1 fruit fly cellular context compared by ENCODE assay signal in the genomic region with DNA sequence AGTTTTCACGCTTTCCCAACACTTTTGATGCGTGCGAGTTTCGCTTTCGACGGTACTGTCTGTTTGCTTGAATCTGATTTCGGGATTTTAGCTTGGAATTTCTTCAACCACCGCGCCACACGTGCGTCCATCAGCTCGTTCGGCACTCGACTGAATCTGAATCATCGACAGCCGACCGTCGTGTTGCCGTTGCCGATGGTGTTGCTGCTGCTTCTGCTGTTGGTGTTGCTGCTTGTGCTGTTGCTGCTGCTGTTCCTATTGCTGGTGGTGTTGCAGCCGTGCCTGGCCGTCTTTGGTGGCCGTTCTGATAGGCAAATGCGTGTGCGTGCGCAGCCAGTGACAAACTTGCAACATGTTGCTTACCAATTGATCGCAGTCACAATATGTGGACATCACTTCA.
TF ChIP-seq lines count a peak whose summit lies in the region.

Gene Wnt4, minus strand, starts transcription at position 155 of the 400 bp plus-strand sequence.

TF ChIP-seq in whole organism, embryonic, 481 proteins besides CTCF, POLR2A, EP300 and RAD21 (continued from another document):
- TF ChIP-seq D (optimal IDR thresholded peaks at IDR 0.05; lab: Kevin White, UChicago) (no peak), D (GFP tag; optimal IDR thresholded peaks at IDR 0.05; lab: Kevin White, UChicago) (no peak), CG11085 (GFP tag; IDR thresholded peaks at IDR 0.05; lab: Robert Waterston, UW) (no peak), Fer1 (GFP tag; optimal IDR thresholded peaks at IDR 0.05; lab: Kevin White, UChicago) (no peak), Xbp1 (GFP tag; optimal IDR thresholded peaks at IDR 0.05; lab: Kevin White, UChicago) (no peak), dpn (GFP tag; optimal IDR thresholded peaks at IDR 0.05; lab: Kevin White, UChicago) (no peak), Optix (GFP tag; IDR thresholded peaks at IDR 0.05; lab: Robert Waterston, UW) (no peak), cas (GFP tag; IDR thresholded peaks at IDR 0.05; lab: Robert Waterston, UW) (no peak), Mad (GFP tag; optimal IDR thresholded peaks at IDR 0.05; lab: Kevin White, UChicago) (no peak), sim (GFP tag; IDR thresholded peaks at IDR 0.05; lab: Robert Waterston, UW) (0 out of 2 replicates have a peak, but pooled peaks have one; percentile 35), ranshi (GFP tag; IDR thresholded peaks at IDR 0.05; lab: Robert Waterston, UW) (no peak), CG14050 (GFP tag; IDR thresholded peaks at IDR 0.05; lab: Robert Waterston, UW) (no peak), Doc2 (GFP tag; IDR thresholded peaks at IDR 0.05; lab: Robert Waterston, UW) (no peak), sna (GFP tag; IDR thresholded peaks at IDR 0.05; lab: Robert Waterston, UW; ENCODE audit: partially characterized antibody) (0 out of 2 replicates have a peak, but pooled peaks have one; percentile 27), CG4282 (GFP tag; optimal IDR thresholded peaks at IDR 0.05; lab: Kevin White, UChicago) (no peak), CG1603 (tag; optimal IDR thresholded peaks at IDR 0.05; lab: Kevin White, UChicago) (no peak), CG31441 (GFP tag; IDR thresholded peaks at IDR 0.05; lab: Robert Waterston, UW) (no peak), wor (GFP tag; IDR thresholded peaks at IDR 0.05; lab: Robert Waterston, UW) (no peak), CG11247 (GFP tag; IDR thresholded peaks at IDR 0.05; lab: Robert Waterston, UW) (no peak), ci (GFP tag; IDR thresholded peaks at IDR 0.05; lab: Robert Waterston, UW) (peak; percentile 79), Nf-YC (tag; optimal IDR thresholded peaks at IDR 0.05; lab: Kevin White, UChicago) (peak; percentile 66), BtbVII (GFP tag; optimal IDR thresholded peaks at IDR 0.05; lab: Kevin White, UChicago) (no peak), CG2120 (GFP tag; optimal IDR thresholded peaks at IDR 0.05; lab: Kevin White, UChicago) (no peak), fru (optimal IDR thresholded peaks at IDR 0.05; lab: Kevin White, UChicago) (no peak), CG14860 (GFP tag; IDR thresholded peaks at IDR 0.05; lab: Robert Waterston, UW; ENCODE audit: partially characterized antibody) (0 out of 3 replicates have a peak, but pooled peaks have one; percentile 5), sr (GFP tag; IDR thresholded peaks at IDR 0.05; lab: Robert Waterston, UW) (peak; percentile 27; the same call in 1 of the 3 replicates), zen2 (GFP tag; IDR thresholded peaks at IDR 0.05; lab: Robert Waterston, UW; ENCODE audit: partially characterized antibody) (peak; percentile 67; the same call in 2 of the 3 replicates), HLH3B (GFP tag; IDR thresholded peaks at IDR 0.05; lab: Robert Waterston, UW) (no peak), Chrac-16 (GFP tag; optimal IDR thresholded peaks at IDR 0.05; lab: Kevin White, UChicago) (no peak), Sry-β (GFP tag; optimal IDR thresholded peaks at IDR 0.05; lab: Kevin White, UChicago) (no peak), CG42726 (GFP tag; IDR thresholded peaks at IDR 0.05; lab: Robert Waterston, UW; ENCODE audit: partially characterized antibody) (0 out of 2 replicates have a peak, but pooled peaks have one; percentile 37), CG12942 (GFP tag; optimal IDR thresholded peaks at IDR 0.05; lab: Kevin White, UChicago) (no peak), ara (GFP tag; IDR thresholded peaks at IDR 0.05; lab: Robert Waterston, UW) (no peak), cg (GFP tag; optimal IDR thresholded peaks at IDR 0.05; lab: Kevin White, UChicago) (no peak), fu2 (GFP tag; optimal IDR thresholded peaks at IDR 0.05; lab: Kevin White, UChicago) (no peak), br (optimal IDR thresholded peaks at IDR 0.05; lab: Kevin White, UChicago) (no peak), corto (GFP tag; optimal IDR thresholded peaks at IDR 0.05; lab: Kevin White, UChicago) (no peak), CG4404 (GFP tag; IDR thresholded peaks at IDR 0.05; lab: Robert Waterston, UW) (no peak), usp (GFP tag; optimal IDR thresholded peaks at IDR 0.05; lab: Kevin White, UChicago) (no peak), H2.0 (GFP tag; IDR thresholded peaks at IDR 0.05; lab: Robert Waterston, UW) (no peak), CG17385 (GFP tag; optimal IDR thresholded peaks at IDR 0.05; lab: Kevin White, UChicago) (no peak), CG11456 (GFP tag; IDR thresholded peaks at IDR 0.05; lab: Robert Waterston, UW) (no peak), CG10543 (GFP tag; optimal IDR thresholded peaks at IDR 0.05; lab: Kevin White, UChicago) (peak; percentile 26), p53 (GFP tag; optimal IDR thresholded peaks at IDR 0.05; lab: Kevin White, UChicago) (no peak), chinmo (GFP tag; IDR thresholded peaks at IDR 0.05; lab: Robert Waterston, UW; ENCODE audit: partially characterized antibody) (0 out of 4 replicates have a peak, but pooled peaks have one; percentile 27), CG17568 (GFP tag; optimal IDR thresholded peaks at IDR 0.05; lab: Kevin White, UChicago) (no peak), salm (tag; optimal IDR thresholded peaks at IDR 0.05; lab: Kevin White, UChicago) (no peak), CG10565 (GFP tag; optimal IDR thresholded peaks at IDR 0.05; lab: Kevin White, UChicago) (no peak), ERR (GFP tag; optimal IDR thresholded peaks at IDR 0.05; lab: Kevin White, UChicago) (no peak), CG30020 (tag; optimal IDR thresholded peaks at IDR 0.05; lab: Kevin White, UChicago) (no peak), CG6654 (GFP tag; optimal IDR thresholded peaks at IDR 0.05; lab: Kevin White, UChicago) (no peak), nerfin-2 (GFP tag; IDR thresholded peaks at IDR 0.05; lab: Robert Waterston, UW; ENCODE audit: partially characterized antibody) (no peak), Oli (tag; optimal IDR thresholded peaks at IDR 0.05; lab: Kevin White, UChicago) (no peak), inv (GFP tag; IDR thresholded peaks at IDR 0.05; lab: Robert Waterston, UW; ENCODE audit: partially characterized antibody) (no peak), CG17359 (tag; optimal IDR thresholded peaks at IDR 0.05; lab: Kevin White, UChicago) (no peak), pita (GFP tag; optimal IDR thresholded peaks at IDR 0.05; lab: Kevin White, UChicago) (no peak), CG11723 (GFP tag; optimal IDR thresholded peaks at IDR 0.05; lab: Kevin White, UChicago) (no peak), knrl (GFP tag; IDR thresholded peaks at IDR 0.05; lab: Robert Waterston, UW; ENCODE audit: partially characterized antibody) (peak; percentile 34; the same call in 1 of the 3 replicates), Awh (GFP tag; IDR thresholded peaks at IDR 0.05; lab: Robert Waterston, UW) (no peak), CG10654 (GFP tag; optimal IDR thresholded peaks at IDR 0.05; lab: Kevin White, UChicago) (no peak), CHES-1-like (GFP tag; optimal IDR thresholded peaks at IDR 0.05; lab: Kevin White, UChicago) (no peak), CG6813 (GFP tag; optimal IDR thresholded peaks at IDR 0.05; lab: Kevin White, UChicago) (no peak), Dad (GFP tag; optimal IDR thresholded peaks at IDR 0.05; lab: Kevin White, UChicago) (no peak), CG17802 (tag; optimal IDR thresholded peaks at IDR 0.05; lab: Kevin White, UChicago) (no peak), CG12744 (GFP tag; optimal IDR thresholded peaks at IDR 0.05; lab: Kevin White, UChicago) (no peak), ATbp (GFP tag; optimal IDR thresholded peaks at IDR 0.05; lab: Kevin White, UChicago) (no peak), sens (GFP tag; lab: Kevin White, UChicago) (peak; percentile 84), fd64A (GFP tag; optimal IDR thresholded peaks at IDR 0.05; lab: Kevin White, UChicago) (no peak), CG8944 (GFP tag; optimal IDR thresholded peaks at IDR 0.05; lab: Kevin White, UChicago) (no peak), CG8359 (GFP tag; optimal IDR thresholded peaks at IDR 0.05; lab: Kevin White, UChicago; ENCODE audit: borderline replicate concordance) (no peak), Hr3 (GFP tag; optimal IDR thresholded peaks at IDR 0.05; lab: Kevin White, UChicago) (no peak)
